Fruit fly (Drosophila melanogaster): ENCODE results near the gene mthl6.

mthl6 gene

DNA sequence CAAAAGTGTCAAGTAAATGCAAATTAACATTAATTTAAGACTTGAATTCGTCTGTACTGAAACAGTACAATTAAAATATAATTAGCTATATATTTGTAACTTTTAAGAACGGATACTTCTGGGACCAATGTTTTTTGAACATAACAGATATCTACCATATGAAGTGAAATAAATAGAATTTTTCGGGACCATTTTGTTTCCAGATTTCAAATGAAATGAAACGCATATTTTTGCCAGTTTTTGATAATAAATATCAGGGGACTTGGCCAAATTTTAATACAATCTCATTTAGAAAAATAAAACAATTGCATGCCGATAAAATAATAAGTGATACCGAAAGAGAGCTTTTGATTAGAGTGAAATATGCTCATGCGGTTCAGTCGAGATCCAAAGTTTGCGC is at the start of gene mthl6:
Gene mthl6, plus strand, starts transcription at position 301 of the 400 bp plus-strand sequence.
- TF ChIP-seq Myc (optimal IDR thresholded peaks at IDR 0.05) (no peak), h (optimal IDR thresholded peaks at IDR 0.05) (no peak), insv (optimal IDR thresholded peaks at IDR 0.05) (no peak), ttk (optimal IDR thresholded peaks at IDR 0.05) (no peak), psq (optimal IDR thresholded peaks at IDR 0.05) (no peak), Sin3A (optimal IDR thresholded peaks at IDR 0.05) (no peak)

- no peak for TF ChIP-seq Myc (optimal IDR thresholded peaks at IDR 0.05)
- no peak for TF ChIP-seq h (optimal IDR thresholded peaks at IDR 0.05)
- TF ChIP-seq psq (optimal IDR thresholded peaks at IDR 0.05) = no peak
- no peak for TF ChIP-seq insv (optimal IDR thresholded peaks at IDR 0.05)
- TF ChIP-seq ttk (optimal IDR thresholded peaks at IDR 0.05) = no peak
- TF ChIP-seq Sin3A (optimal IDR thresholded peaks at IDR 0.05) = no peak
Observed at dm6 chr3L:7437366-7437765, 48.4 kb upstream of the mthl6 start, which contains the start of gene CG14835. TSS of gene CG14835 (minus strand) at chr3L:7437466.

DNA sequence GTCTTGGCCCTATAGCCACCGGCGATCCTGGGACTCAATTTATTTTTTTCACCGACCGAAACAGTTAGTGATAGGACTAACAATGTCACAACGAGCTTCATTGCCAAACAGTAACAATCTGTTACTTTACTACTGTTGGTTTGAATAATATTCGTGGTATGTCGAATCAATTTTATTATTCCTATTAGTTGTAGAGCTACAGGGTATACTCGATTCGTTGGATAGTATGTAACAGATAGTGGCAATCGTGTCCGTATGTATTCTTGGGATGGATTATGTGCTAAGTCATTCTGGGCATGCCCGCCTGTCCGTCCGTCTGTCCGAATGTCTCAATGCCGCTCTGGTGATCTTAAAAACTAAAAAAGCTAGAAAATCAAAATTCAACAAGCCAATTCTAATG is 46.5 kb upstream of the mthl6 start, which contains the start of gene sphinx1:
Gene sphinx1, minus strand, starts transcription at position 101 of the 400 bp plus-strand sequence.
- TF ChIP-seq psq (optimal IDR thresholded peaks at IDR 0.05) = no peak
- no peak for TF ChIP-seq ttk (optimal IDR thresholded peaks at IDR 0.05)
- no peak for TF ChIP-seq h (optimal IDR thresholded peaks at IDR 0.05)
- no peak for TF ChIP-seq Myc (optimal IDR thresholded peaks at IDR 0.05)
- TF ChIP-seq insv (optimal IDR thresholded peaks at IDR 0.05) = no peak
- no peak for TF ChIP-seq Sin3A (optimal IDR thresholded peaks at IDR 0.05)

- TF ChIP-seq ttk (optimal IDR thresholded peaks at IDR 0.05) = no peak
- no peak for TF ChIP-seq psq (optimal IDR thresholded peaks at IDR 0.05)
- TF ChIP-seq insv (optimal IDR thresholded peaks at IDR 0.05) = no peak
- no peak for TF ChIP-seq Sin3A (optimal IDR thresholded peaks at IDR 0.05)
- no peak for TF ChIP-seq h (optimal IDR thresholded peaks at IDR 0.05)
- no peak for TF ChIP-seq Myc (optimal IDR thresholded peaks at IDR 0.05)
Observed at dm6 chr3L:7440633-7441032, 45.1 kb upstream of the mthl6 start, which contains the start of gene sphinx2. TSS of gene sphinx2 (minus strand) at chr3L:7440733.

DNA sequence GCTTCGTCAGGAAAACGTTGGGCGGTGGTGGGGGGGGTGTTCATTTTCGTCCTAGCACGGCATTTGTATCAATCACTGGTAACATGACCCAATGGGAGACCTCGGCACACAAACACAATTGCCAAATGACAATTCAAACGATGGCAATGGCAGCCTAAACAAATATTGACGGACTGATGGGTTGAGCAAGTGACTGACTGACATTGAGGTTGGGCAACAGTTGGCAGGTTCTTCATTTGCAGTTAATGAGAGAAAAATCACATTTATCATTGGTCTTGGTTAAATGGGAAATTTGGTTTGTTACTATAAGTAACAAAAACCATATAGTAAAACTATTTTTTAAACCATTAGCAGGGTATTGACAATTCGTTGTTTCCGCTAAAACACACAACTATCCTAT is 36.7 kb upstream of the mthl6 start:
- TF ChIP-seq h (optimal IDR thresholded peaks at IDR 0.05) = no peak
- TF ChIP-seq ttk (optimal IDR thresholded peaks at IDR 0.05) = no peak
- no peak for TF ChIP-seq Myc (optimal IDR thresholded peaks at IDR 0.05)
- TF ChIP-seq insv (optimal IDR thresholded peaks at IDR 0.05) = no peak
- no peak for TF ChIP-seq Sin3A (optimal IDR thresholded peaks at IDR 0.05)
- no peak for TF ChIP-seq psq (optimal IDR thresholded peaks at IDR 0.05)

DNA sequence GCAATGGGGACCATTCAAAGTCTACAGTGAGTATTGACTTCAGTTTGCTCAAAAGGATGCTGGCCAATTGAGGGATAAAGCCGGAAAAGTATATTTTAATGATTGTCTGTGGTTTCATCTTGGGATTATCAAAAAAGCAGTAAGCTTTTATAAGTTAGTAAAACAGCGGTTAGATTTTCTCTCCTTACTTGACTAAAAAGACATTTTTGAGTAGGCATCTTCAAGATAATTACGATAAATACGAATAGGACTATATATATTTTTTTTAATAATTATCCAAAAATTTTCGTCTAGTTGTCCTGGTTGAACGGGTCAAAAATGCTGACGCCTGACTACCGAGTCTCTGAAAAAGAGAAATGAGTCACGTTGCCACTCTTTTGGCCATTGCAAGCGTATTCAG is 35.2 kb upstream of the mthl6 start, which contains the start of gene CG33278:
Gene CG33278, plus strand, starts transcription at position 301 of the 400 bp plus-strand sequence.
- no peak for TF ChIP-seq Sin3A (optimal IDR thresholded peaks at IDR 0.05)
- no peak for TF ChIP-seq insv (optimal IDR thresholded peaks at IDR 0.05)
- TF ChIP-seq h (optimal IDR thresholded peaks at IDR 0.05) = no peak
- no peak for TF ChIP-seq psq (optimal IDR thresholded peaks at IDR 0.05)
- no peak for TF ChIP-seq Myc (optimal IDR thresholded peaks at IDR 0.05)
- no peak for TF ChIP-seq ttk (optimal IDR thresholded peaks at IDR 0.05)

dm6 chr3L:7455849-7456248 is 29.9 kb upstream of the mthl6 start, which contains the start of gene ppk26:
TSS of gene ppk26 (plus strand) at chr3L:7456149.
- no peak for TF ChIP-seq h (optimal IDR thresholded peaks at IDR 0.05)
- TF ChIP-seq ttk (optimal IDR thresholded peaks at IDR 0.05) = no peak

dm6 chr3L:7465209-7465608 is 20.6 kb upstream of the mthl6 start, which contains the start of the genes CG42660, CG42661 and Tsp66A:
TSS of gene CG42660 (plus strand) at chr3L:7465509.
TSS of gene CG42661 (plus strand) at chr3L:7465509.
TSS of gene Tsp66A (plus strand) at chr3L:7465509.
- TF ChIP-seq psq (optimal IDR thresholded peaks at IDR 0.05) = no peak

DNA sequence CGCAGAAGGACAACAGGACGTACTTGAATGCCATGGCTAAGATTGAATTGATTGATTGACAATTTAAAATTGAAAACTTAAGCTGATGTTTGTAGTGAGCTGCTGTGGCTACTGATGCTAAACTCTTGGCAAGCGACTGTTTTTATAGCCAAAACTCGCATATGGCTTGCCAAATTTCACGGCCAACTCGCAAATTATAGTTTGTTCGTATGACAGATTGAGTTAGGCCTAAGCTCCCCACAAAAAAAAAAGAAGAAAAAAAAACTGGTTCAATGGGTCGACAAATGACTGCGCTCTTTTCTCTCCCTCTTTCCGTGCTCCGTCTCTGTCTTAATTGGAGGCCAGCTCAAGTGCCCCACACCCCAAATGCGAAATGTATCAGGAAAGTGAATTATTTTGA is 15.6 kb upstream of the mthl6 start, which contains the start of gene CG8543:
Gene CG8543, minus strand, starts transcription at position 101 of the 400 bp plus-strand sequence.
- TF ChIP-seq psq (optimal IDR thresholded peaks at IDR 0.05) = no peak
- TF ChIP-seq Sin3A (optimal IDR thresholded peaks at IDR 0.05) = no peak

DNA sequence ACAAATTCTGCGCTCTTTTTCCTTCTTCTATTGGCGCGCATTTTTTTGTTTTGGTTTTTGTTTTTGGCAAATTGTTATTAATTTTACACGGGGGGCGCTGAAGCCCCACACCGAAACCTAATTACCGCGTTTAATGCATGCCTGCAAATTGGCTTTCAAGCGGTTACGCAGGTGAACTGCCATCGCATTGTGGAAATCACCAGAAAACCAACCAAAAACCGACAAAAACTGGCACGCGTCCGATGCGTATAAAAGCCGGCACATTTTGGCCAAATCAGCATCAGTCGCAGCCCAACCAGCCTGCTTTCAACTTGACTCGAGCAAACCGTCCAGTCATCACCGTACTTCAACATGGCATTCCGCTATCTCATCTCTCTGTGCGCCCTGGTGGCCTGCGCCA is 14.5 kb upstream of the mthl6 start, which contains the start of gene CG8541:
Gene CG8541, plus strand, starts transcription at position 301 of the 400 bp plus-strand sequence.
- no peak for TF ChIP-seq h (optimal IDR thresholded peaks at IDR 0.05)
- no peak for TF ChIP-seq Sin3A (optimal IDR thresholded peaks at IDR 0.05)
- TF ChIP-seq psq (optimal IDR thresholded peaks at IDR 0.05) = no peak
- no peak for TF ChIP-seq Myc (optimal IDR thresholded peaks at IDR 0.05)
- no peak for TF ChIP-seq insv (optimal IDR thresholded peaks at IDR 0.05)
- TF ChIP-seq ttk (optimal IDR thresholded peaks at IDR 0.05) = no peak

- TF ChIP-seq Sin3A (optimal IDR thresholded peaks at IDR 0.05) (no peak), psq (optimal IDR thresholded peaks at IDR 0.05) (no peak), ttk (optimal IDR thresholded peaks at IDR 0.05) (no peak), insv (optimal IDR thresholded peaks at IDR 0.05) (no peak)
Observed at dm6 chr3L:7475270-7475669, 10.5 kb upstream of the mthl6 start, which contains the start of gene CG43292. TSS of gene CG43292 (plus strand) at chr3L:7475570.

DNA sequence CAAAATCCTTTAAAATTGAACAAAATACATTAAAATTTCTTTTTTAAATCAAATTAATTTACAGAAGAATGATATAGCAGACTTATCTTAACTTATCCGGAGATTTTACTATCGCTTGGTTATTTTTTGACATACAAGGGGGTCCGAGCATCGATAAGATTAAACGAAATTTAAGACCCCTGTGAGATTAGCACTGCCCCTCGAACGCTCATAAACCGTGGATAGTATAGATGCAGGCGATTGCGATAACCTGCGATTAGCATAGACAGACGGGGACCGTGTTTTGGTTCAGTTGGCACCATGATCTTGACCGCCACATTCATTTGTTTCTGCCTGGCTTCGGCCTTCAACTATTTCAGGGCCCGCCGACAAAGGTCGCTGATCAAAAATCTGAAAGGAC is 5.8 kb downstream of the mthl6 start, which contains the start of gene Cyp316a1:
Gene Cyp316a1, plus strand, starts transcription at position 301 of the 400 bp plus-strand sequence.
- TF ChIP-seq psq (optimal IDR thresholded peaks at IDR 0.05) = no peak
- no peak for TF ChIP-seq Myc (optimal IDR thresholded peaks at IDR 0.05)
- TF ChIP-seq h (optimal IDR thresholded peaks at IDR 0.05) = no peak
- TF ChIP-seq ttk (optimal IDR thresholded peaks at IDR 0.05) = no peak
- TF ChIP-seq Sin3A (optimal IDR thresholded peaks at IDR 0.05) = no peak
- TF ChIP-seq insv (optimal IDR thresholded peaks at IDR 0.05) = no peak

DNA sequence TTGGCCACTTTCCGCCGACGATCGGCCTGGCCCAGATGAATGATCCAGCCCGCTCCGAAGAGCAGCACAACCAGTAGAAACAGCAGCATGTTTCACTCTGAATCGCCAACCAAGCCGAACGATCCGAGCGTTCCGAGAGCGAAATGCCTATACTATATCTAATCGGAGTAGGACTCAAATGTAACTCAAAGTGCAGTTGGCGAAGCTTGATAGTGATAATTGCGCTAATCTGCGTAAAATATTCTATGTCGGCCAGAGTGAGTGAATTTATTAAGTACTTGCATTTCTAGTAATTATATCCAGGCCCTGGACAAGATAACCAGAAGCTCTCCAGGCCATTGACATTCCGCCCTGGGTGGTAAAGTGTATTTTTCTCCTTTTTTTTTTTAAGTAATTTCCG is 10.3 kb downstream of the mthl6 start, which contains the start of gene Cyp4d8:
Gene Cyp4d8, minus strand, starts transcription at position 101 of the 400 bp plus-strand sequence.
- TF ChIP-seq Myc (optimal IDR thresholded peaks at IDR 0.05) (no peak), insv (optimal IDR thresholded peaks at IDR 0.05) (no peak), ttk (optimal IDR thresholded peaks at IDR 0.05) (no peak), h (optimal IDR thresholded peaks at IDR 0.05) (no peak), Sin3A (optimal IDR thresholded peaks at IDR 0.05) (no peak), psq (optimal IDR thresholded peaks at IDR 0.05) (no peak)
